Fruit fly (Drosophila melanogaster) Kc167 (cell line): ENCODE results near the gene mex1.

ENCODE experiments used
- h ChIP-seq: fragments of >200 bp; optimal IDR thresholded peaks from 3 replicates; lab custom pipeline; 2018; ENCODE audit warnings: missing external identifiers
- psq ChIP-seq: fragments of >200 bp; optimal IDR thresholded peaks from 2 replicates; lab custom pipeline; 2017; ENCODE audit warnings: missing external identifiers
- ttk ChIP-seq: sonication (Bioruptor generic); optimal IDR thresholded peaks from 2 replicates; lab custom pipeline; 2017; ENCODE audit warnings: missing external identifiers

dm6 chr3L:15535800-15536225, 16.4 kb upstream of the mex1 start:
- TF ChIP-seq psq (lab: Kevin White, UChicago), result no peak
- TF ChIP-seq ttk (lab: Kevin White, UChicago), result no peak
- no peak for TF ChIP-seq h
